Fruit fly (Drosophila melanogaster) whole organism, embryonic: Measurements from ENCODE around the gene Gyc88E.

Experiments used
- B-H1 ChIP-seq: fragments of 200-800 bp; sonication (Bioruptor generic); IDR thresholded peaks from 3 replicates; pipeline ENCODE4 v1.3.6; 2022; ENCODE audit warnings: missing biosample characterization, missing genetic modification characterization
- CG1024 ChIP-seq: fragments of 200-800 bp; sonication (Bioruptor generic); IDR thresholded peaks from 2 replicates; pipeline ENCODE4 v1.3.6; 2022; ENCODE audit warnings: missing biosample characterization, missing genetic modification characterization
- CG10462 ChIP-seq: fragments of 200-800 bp; sonication (Bioruptor generic); optimal IDR thresholded peaks from 2 replicates; lab custom pipeline; 2016; ENCODE audit warnings: missing biosample characterization, missing genetic modification characterization
- CG10543 ChIP-seq: fragments of 200-800 bp; sonication (Bioruptor generic); optimal IDR thresholded peaks from 3 replicates; lab custom pipeline; 2017; ENCODE audit warnings: missing biosample characterization, mild to moderate bottlenecking, missing genetic modification characterization, moderate library complexity
- CG11398 ChIP-seq: fragments of 200-800 bp; sonication (Bioruptor generic); optimal IDR thresholded peaks from 2 replicates; lab custom pipeline; 2016; ENCODE audit warnings: missing biosample characterization, missing genetic modification characterization
- CG11504 ChIP-seq: fragments of 200-800 bp; sonication (Bioruptor generic); optimal IDR thresholded peaks from 3 replicates; lab custom pipeline; 2019; ENCODE audit warnings: missing biosample characterization, mild to moderate bottlenecking, missing genetic modification characterization, moderate library complexity
- CG1603 ChIP-seq: fragments of 200-800 bp; sonication (Bioruptor generic); optimal IDR thresholded peaks from 2 replicates; lab custom pipeline; 2019; ENCODE audit warnings: missing biosample characterization, mild to moderate bottlenecking, missing genetic modification characterization, moderate library complexity
- CG16779 ChIP-seq: fragments of 200-800 bp; sonication (Bioruptor generic); IDR thresholded peaks from 2 replicates; pipeline ENCODE4 v1.3.6; 2022; ENCODE audit warnings: missing biosample characterization, missing genetic modification characterization
- CG16815 ChIP-seq: fragments of 200-800 bp; sonication (Bioruptor generic); optimal IDR thresholded peaks from 3 replicates; lab custom pipeline; 2017; ENCODE audit warnings: missing biosample characterization, mild to moderate bottlenecking, missing genetic modification characterization
- CG17802 ChIP-seq: fragments of 200-800 bp; sonication (Bioruptor generic); optimal IDR thresholded peaks from 2 replicates; lab custom pipeline; 2018; ENCODE audit warnings: missing biosample characterization, mild to moderate bottlenecking, missing genetic modification characterization, moderate library complexity
- CG2678 ChIP-seq: fragments of 200-800 bp; sonication (Bioruptor generic); optimal IDR thresholded peaks from 3 replicates; lab custom pipeline; 2019; ENCODE audit warnings: missing biosample characterization, mild to moderate bottlenecking, missing genetic modification characterization, moderate library complexity
- CG3065 ChIP-seq: fragments of 200-800 bp; sonication (Bioruptor generic); optimal IDR thresholded peaks from 2 replicates; lab custom pipeline; 2016; ENCODE audit warnings: missing biosample characterization, missing genetic modification characterization
- CG33557 ChIP-seq: fragments of 200-800 bp; sonication (Bioruptor generic); optimal IDR thresholded peaks from 2 replicates; lab custom pipeline; 2019; ENCODE audit warnings: missing biosample characterization, mild to moderate bottlenecking, missing genetic modification characterization, moderate library complexity
- CG7987 ChIP-seq: fragments of 200-800 bp; sonication (Bioruptor generic); optimal IDR thresholded peaks from 2 replicates; lab custom pipeline; 2018; ENCODE audit warnings: missing biosample characterization, mild to moderate bottlenecking, missing genetic modification characterization, moderate library complexity
- CTCF ChIP-seq: fragments of 200-800 bp; sonication (Bioruptor generic); optimal IDR thresholded peaks from 2 replicates; lab custom pipeline; 2017; ENCODE audit warnings: missing biosample characterization, mild to moderate bottlenecking, missing genetic modification characterization, moderate library complexity
- E2f1 ChIP-seq: fragments of 200-800 bp; sonication (Bioruptor generic); IDR thresholded peaks from 2 replicates; pipeline ENCODE4 v1.3.6; 2022; ENCODE audit warnings: missing biosample characterization, missing genetic modification characterization
- E2f2 ChIP-seq: fragments of 200-800 bp; sonication (Bioruptor generic); IDR thresholded peaks from 2 replicates; pipeline ENCODE4 v1.3.6; 2022; ENCODE audit warnings: missing biosample characterization, missing genetic modification characterization
- Ets65A ChIP-seq: fragments of 200-800 bp; sonication (Bioruptor generic); peaks from one replicate; lab custom pipeline; 2016; ENCODE audit warnings: missing biosample characterization, missing genetic modification characterization
- Hr3 ChIP-seq: fragments of 200-800 bp; sonication (Bioruptor generic); optimal IDR thresholded peaks from 3 replicates; lab custom pipeline; 2016; ENCODE audit warnings: missing biosample characterization, missing genetic modification characterization
- Lhr ChIP-seq: fragments of 200-800 bp; sonication (Bioruptor generic); optimal IDR thresholded peaks from 3 replicates; lab custom pipeline; 2017; ENCODE audit warnings: mild to moderate bottlenecking, missing biosample characterization, missing genetic modification reagents, missing genetic modification characterization
- Mad ChIP-seq: fragments of 200-800 bp; sonication (Bioruptor generic); optimal IDR thresholded peaks from 2 replicates; lab custom pipeline; 2016; ENCODE audit warnings: missing biosample characterization, missing genetic modification characterization
- Nf-YC ChIP-seq: fragments of 200-800 bp; optimal IDR thresholded peaks from 3 replicates; lab custom pipeline; 2019; ENCODE audit warnings: missing biosample characterization, mild to moderate bottlenecking, missing genetic modification characterization, moderate library complexity
- Oaz ChIP-seq: fragments of 200-800 bp; sonication (Bioruptor generic); IDR thresholded peaks from 2 replicates; pipeline ENCODE4 v1.3.6; 2022; ENCODE audit warnings: missing biosample characterization, missing genetic modification characterization
- Ravus ChIP-seq: fragments of 200-800 bp; sonication (Bioruptor generic); IDR thresholded peaks from 2 replicates; pipeline ENCODE4 v1.3.6; 2022; ENCODE audit warnings: missing biosample characterization, missing genetic modification characterization
- Taf1 ChIP-seq: fragments of 200-800 bp; sonication (Bioruptor generic); IDR thresholded peaks from 2 replicates; pipeline ENCODE4 v1.3.6; 2022; ENCODE audit warnings: missing biosample characterization, missing genetic modification characterization
- al ChIP-seq: fragments of 200-800 bp; sonication (Bioruptor generic); IDR thresholded peaks from 2 replicates; pipeline ENCODE4 v1.3.6; 2022; ENCODE audit warnings: missing biosample characterization, missing genetic modification characterization
- dm ChIP-seq: fragments of 200-800 bp; sonication (Bioruptor generic); optimal IDR thresholded peaks from 3 replicates; lab custom pipeline; 2016; ENCODE audit warnings: missing biosample characterization, missing genetic modification characterization
- dysf ChIP-seq: fragments of 200-800 bp; sonication (Bioruptor generic); IDR thresholded peaks from 3 replicates; pipeline ENCODE4 v1.3.6; 2022; ENCODE audit warnings: missing biosample characterization, missing genetic modification characterization
- esg ChIP-seq: fragments of 200-800 bp; sonication (Bioruptor generic); conservative IDR thresholded peaks from 2 replicates; pipeline ENCODE4 v1.3.6; 2022; ENCODE audit warnings: missing biosample characterization, missing genetic modification characterization
- fu2 ChIP-seq: fragments of 200-800 bp; sonication (Bioruptor generic); optimal IDR thresholded peaks from 2 replicates; lab custom pipeline; 2016; ENCODE audit warnings: missing biosample characterization, missing genetic modification characterization
- ind ChIP-seq: fragments of 200-800 bp; sonication (Bioruptor generic); optimal IDR thresholded peaks from 3 replicates; lab custom pipeline; 2016; ENCODE audit warnings: missing biosample characterization, missing genetic modification characterization
- jigr1 ChIP-seq: fragments of 200-800 bp; sonication (Bioruptor generic); IDR thresholded peaks from 3 replicates; pipeline ENCODE4 v1.3.6; 2022; ENCODE audit warnings: missing biosample characterization, missing genetic modification characterization
- lola ChIP-seq, 3 experiments: fragments of >200 bp in 2 of 3; fragments of 200-800 bp in 1 of 3; sonication (Bioruptor generic) in 1 of 3; optimal IDR thresholded peaks; 2 replicates each; lab custom pipeline; 2017 to 2019; ENCODE audit warnings: missing biosample characterization in 3 of 3, missing genetic modification characterization in 3 of 3, mild to moderate bottlenecking in 1 of 3, moderate library complexity in 1 of 3
- org-1 ChIP-seq: fragments of 200-800 bp; sonication (Bioruptor generic); optimal IDR thresholded peaks from 2 replicates; lab custom pipeline; 2017; ENCODE audit warnings: missing biosample characterization, missing genetic modification characterization
- pan ChIP-seq, 4 experiments: fragments of >200 bp in 3 of 4; fragments of 200-800 bp in 1 of 4; sonication (Bioruptor generic) in 1 of 4; optimal IDR thresholded peaks in 3 of 4; IDR thresholded peaks in 1 of 4; 2 replicates each; pipeline versions ENCODE4 v1.3.6 to Lab custom; 2017 to 2022; ENCODE audit warnings: missing biosample characterization in 2 of 4, missing genetic modification characterization in 2 of 4, mixed read lengths in 1 of 4
- pnt ChIP-seq: fragments of 200-800 bp; sonication (Bioruptor generic); optimal IDR thresholded peaks from 3 replicates; lab custom pipeline; 2016; ENCODE audit warnings: missing biosample characterization, missing genetic modification characterization
- ro ChIP-seq: fragments of 200-800 bp; sonication (Bioruptor generic); IDR thresholded peaks from 2 replicates; pipeline ENCODE4 v1.3.6; 2022; ENCODE audit warnings: missing biosample characterization, missing genetic modification characterization
- sd ChIP-seq: fragments of 200-800 bp; sonication (Bioruptor generic); optimal IDR thresholded peaks from 3 replicates; lab custom pipeline; 2018; ENCODE audit warnings: missing biosample characterization, mild to moderate bottlenecking, missing genetic modification characterization, moderate library complexity
- sens ChIP-seq: fragments of 200-800 bp; sonication (Bioruptor generic); peaks from one replicate; lab custom pipeline; 2016; ENCODE audit warnings: missing biosample characterization, missing genetic modification characterization
- so ChIP-seq: fragments of 200-800 bp; sonication (Bioruptor generic); IDR thresholded peaks from 3 replicates; pipeline ENCODE4 v1.3.6; 2022; ENCODE audit warnings: missing biosample characterization, missing genetic modification characterization
- sqz ChIP-seq: fragments of 200-800 bp; sonication (Bioruptor generic); optimal IDR thresholded peaks from 3 replicates; lab custom pipeline; 2018; ENCODE audit warnings: missing biosample characterization, mild to moderate bottlenecking, missing genetic modification characterization
- tgo ChIP-seq: fragments of 200-800 bp; sonication (Bioruptor generic); IDR thresholded peaks from 3 replicates; pipeline ENCODE4 v1.3.6; 2022; ENCODE audit warnings: missing biosample characterization, missing genetic modification characterization
- trh ChIP-seq: fragments of 200-800 bp; sonication (Bioruptor generic); optimal IDR thresholded peaks from 2 replicates; lab custom pipeline; 2016; ENCODE audit warnings: missing biosample characterization, missing genetic modification characterization
- tx ChIP-seq: fragments of 200-800 bp; sonication (Bioruptor generic); optimal IDR thresholded peaks from 2 replicates; lab custom pipeline; 2016; ENCODE audit warnings: missing biosample characterization, missing genetic modification characterization
- usp ChIP-seq: fragments of >200 bp; optimal IDR thresholded peaks from 2 replicates; lab custom pipeline; 2017; ENCODE audit warnings: missing biosample characterization, missing genetic modification characterization

Gyc88E gene

dm6 chr3R:15148562-15148961 lies 1.6 kb upstream of the Gyc88E start:
- TF ChIP-seq Lhr (GFP tag; lab: Kevin White, UChicago) (no peak), CG16779 (GFP tag; lab: Robert Waterston, UW) (no peak), esg (no peak), sens (GFP tag; lab: Kevin White, UChicago) (peak; percentile 57), Ravus (GFP tag; lab: Robert Waterston, UW) (no peak), CTCF (GFP tag; lab: Kevin White, UChicago) (peak; percentile 72), CG1024 (GFP tag; lab: Robert Waterston, UW) (0 out of 2 replicates have a peak, but pooled peaks have one; percentile 5), pan (optimal IDR thresholded peaks at IDR 0.05; lab: Kevin White, UChicago) (no peak), pan (GFP tag; optimal IDR thresholded peaks at IDR 0.05 in 1 of 2, IDR thresholded peaks at IDR 0.05 in 1 of 2) (no peak)

dm6 chr3R:15177230-15177629 lies 27.1 kb downstream of the Gyc88E start:
- no peak for TF ChIP-seq CG33557 (GFP tag; lab: Kevin White, UChicago)
- peak; percentile 72 for TF ChIP-seq CG10543 (GFP tag; lab: Kevin White, UChicago)
- TF ChIP-seq CG7987, result no peak
- no peak for TF ChIP-seq B-H1 (GFP tag; lab: Robert Waterston, UW)
- peak; percentile 16 for TF ChIP-seq Ets65A (GFP tag; lab: Kevin White, UChicago)
- no peak for TF ChIP-seq dysf (GFP tag; lab: Robert Waterston, UW)
- TF ChIP-seq ro, result no peak
- peak; percentile 76; the same call in 2 of the 3 replicates for TF ChIP-seq so (GFP tag; lab: Robert Waterston, UW)
- peak; percentile 9 for TF ChIP-seq sd (tag; lab: Kevin White, UChicago)
- TF ChIP-seq, all 482 proteins: peak for 4

dm6 chr3R:15181467-15181866 lies 31.3 kb downstream of the Gyc88E start, which contains the start of gene Mf:
Gene Mf (minus strand): TSS chr3R:15181510.
- TF ChIP-seq Nf-YC (tag; lab: Kevin White, UChicago) (no peak), CG1603 (no peak), dm (GFP tag; lab: Kevin White, UChicago) (no peak), CG3065 (GFP tag; lab: Kevin White, UChicago) (no peak), usp (GFP tag; lab: Kevin White, UChicago) (no peak), trh (GFP tag; lab: Kevin White, UChicago) (no peak)

dm6 chr3R:15196134-15197034 lies 46.2 kb downstream of the Gyc88E start, which contains the start of the genes Kpc1 and CG42542:
Gene Kpc1 (minus strand): TSS chr3R:15196210.
Gene CG42542 (plus strand): TSS chr3R:15196598.
- TF ChIP-seq CG17802 (tag; lab: Kevin White, UChicago) (peak; percentile 35), ind (GFP tag; lab: Kevin White, UChicago) (peak; percentile 76), CG11504 (tag; lab: Kevin White, UChicago) (no peak), Oaz (GFP tag; lab: Robert Waterston, UW) (no peak), pnt (GFP tag; lab: Kevin White, UChicago) (peak; percentile 60), tgo (peak; percentile 55; the same call in 2 of the 3 replicates), CG11398 (GFP tag; lab: Kevin White, UChicago) (no peak), Mad (GFP tag; lab: Kevin White, UChicago) (peak; percentile 66), org-1 (GFP tag; lab: Kevin White, UChicago) (peak; percentile 9), Hr3 (GFP tag; lab: Kevin White, UChicago) (peak; percentile 74), Taf1 (GFP tag; lab: Robert Waterston, UW) (0 out of 2 replicates have a peak, but pooled peaks have one; percentile 24), CG16815 (GFP tag; lab: Kevin White, UChicago) (peak; percentile 77), sqz (GFP tag; lab: Kevin White, UChicago) (no peak), fu2 (peak; percentile 50), al (peak; percentile 27; the same call in 1 of the 2 replicates), CG2678 (peak; percentile 3), E2f2 (GFP tag; lab: Robert Waterston, UW) (peak; percentile 89), Nf-YC (tag; lab: Kevin White, UChicago) (no peak), jigr1 (peak; percentile 52; the same call in 1 of the 3 replicates), tx (GFP tag; lab: Kevin White, UChicago) (peak; percentile 60), CG10462 (GFP tag; lab: Kevin White, UChicago) (peak; percentile 86), E2f1 (GFP tag; lab: Robert Waterston, UW) (no peak), lola (GFP tag; optimal IDR thresholded peaks at IDR 0.05; lab: Kevin White, UChicago) (peak in 1 of 3 experiments; percentile 81)
